Worm (Caenorhabditis elegans) whole organism, L2 larva: Measurements from ENCODE around the gene Y57G11C.22.

Experiments
- elt-1 ChIP-seq: fragments of 150-350 bp; optimal IDR thresholded peaks from 2 replicates; lab custom pipeline; 2014; ENCODE audit warnings: missing biosample characterization, missing genetic modification characterization
- ztf-11 ChIP-seq: sonication (generic microtip); optimal IDR thresholded peaks from 2 replicates; lab custom pipeline; 2017; ENCODE audit warnings: missing biosample characterization, missing genetic modification characterization

ce11 chrIV:14838095-14838494 lies 1.1 kb downstream of the Y57G11C.22 start:
- TF ChIP-seq ztf-11 (tag; lab: Kevin White, UChicago): peak; percentile 21
- no peak for TF ChIP-seq elt-1 (tag; lab: Kevin White, UChicago)
